Worm (Caenorhabditis elegans) whole organism, L2 larva: Measurements from ENCODE around the gene mam-6.
A peak's percentile ranks its signal among the peaks of the same experiment; 100 is the strongest.

Experiments
- C34F6.9 ChIP-seq: fragments of 150-350 bp; optimal IDR thresholded peaks from 2 replicates; lab custom pipeline; 2014; ENCODE audit warnings: missing biosample characterization, missing genetic modification characterization
- R02D3.7 ChIP-seq: fragments of 150-350 bp; optimal IDR thresholded peaks from 2 replicates; lab custom pipeline; 2014; ENCODE audit warnings: missing biosample characterization, missing genetic modification characterization
- Y55F3AM.14 ChIP-seq: fragments of 200-800 bp; sonication (Bioruptor generic); optimal IDR thresholded peaks from 2 replicates; lab custom pipeline; 2018; ENCODE audit warnings: mild to moderate bottlenecking, missing genetic modification characterization, missing compliant biosample characterization
- alr-1 ChIP-seq: fragments of 150-350 bp; optimal IDR thresholded peaks from 2 replicates; lab custom pipeline; 2014; ENCODE audit warnings: missing biosample characterization, missing genetic modification characterization
- blmp-1 ChIP-seq: sonication (generic microtip); optimal IDR thresholded peaks from 2 replicates; lab custom pipeline; 2017; ENCODE audit warnings: missing genetic modification characterization, mild to moderate bottlenecking, missing compliant biosample characterization, antibody characterized with exemption, moderate library complexity; ENCODE audit not compliant: insufficient read depth
- ceh-82 ChIP-seq: fragments of 150-350 bp; optimal IDR thresholded peaks from 2 replicates; lab custom pipeline; 2014; ENCODE audit warnings: missing biosample characterization, missing genetic modification characterization
- crh-2 ChIP-seq: sonication (generic microtip); optimal IDR thresholded peaks from 2 replicates; lab custom pipeline; 2017; ENCODE audit warnings: missing biosample characterization, missing genetic modification characterization
- dmd-4 ChIP-seq: sonication (generic microtip); optimal IDR thresholded peaks from 2 replicates; lab custom pipeline; 2017; ENCODE audit warnings: missing biosample characterization, missing genetic modification characterization
- elt-3 ChIP-seq: sonication (generic microtip); optimal IDR thresholded peaks from 2 replicates; lab custom pipeline; 2017; ENCODE audit warnings: missing biosample characterization, missing genetic modification characterization
- fos-1 ChIP-seq: fragments of 150-350 bp; optimal IDR thresholded peaks from 2 replicates; lab custom pipeline; 2014; ENCODE audit warnings: missing biosample characterization, missing genetic modification characterization
- gmeb-1 ChIP-seq: fragments of 150-350 bp; optimal IDR thresholded peaks from 2 replicates; lab custom pipeline; 2014; ENCODE audit warnings: missing biosample characterization, missing genetic modification characterization
- lin-11 ChIP-seq: fragments of 150-350 bp; sonication (generic microtip); optimal IDR thresholded peaks from 2 replicates; lab custom pipeline; 2014; ENCODE audit warnings: missing biosample characterization, missing genetic modification characterization, inconsistent platforms, mixed read lengths
- lin-13 ChIP-seq: fragments of 150-350 bp; optimal IDR thresholded peaks from 2 replicates; lab custom pipeline; 2014; ENCODE audit warnings: missing biosample characterization, missing genetic modification reagents, missing genetic modification characterization
- mab-5 ChIP-seq: fragments of 150-350 bp; optimal IDR thresholded peaks from 2 replicates; lab custom pipeline; 2014; ENCODE audit warnings: missing biosample characterization, missing genetic modification characterization
- mdl-1 ChIP-seq, 2 experiments: fragments of 150-350 bp in 1 of 2; sonication (generic microtip) in 1 of 2; optimal IDR thresholded peaks; 2 replicates each; lab custom pipeline; 2017; ENCODE audit warnings: missing biosample characterization in 2 of 2, missing genetic modification characterization in 2 of 2
- nhr-10 ChIP-seq: sonication (generic microtip); optimal IDR thresholded peaks from 2 replicates; lab custom pipeline; 2017; ENCODE audit warnings: missing biosample characterization, missing genetic modification characterization
- nhr-23 ChIP-seq: fragments of 150-350 bp; optimal IDR thresholded peaks from 2 replicates; lab custom pipeline; 2014; ENCODE audit warnings: missing biosample characterization, missing genetic modification reagents, missing genetic modification characterization
- nhr-237 ChIP-seq: fragments of 150-350 bp; optimal IDR thresholded peaks from 2 replicates; lab custom pipeline; 2014; ENCODE audit warnings: missing biosample characterization, missing genetic modification characterization
- nhr-6 ChIP-seq: fragments of 150-350 bp; optimal IDR thresholded peaks from 2 replicates; lab custom pipeline; 2014; ENCODE audit warnings: missing biosample characterization, missing genetic modification characterization
- nhr-77 ChIP-seq: fragments of 150-350 bp; optimal IDR thresholded peaks from 2 replicates; lab custom pipeline; 2014; ENCODE audit warnings: missing biosample characterization, missing genetic modification characterization
- peb-1 ChIP-seq: fragments of 150-350 bp; optimal IDR thresholded peaks from 2 replicates; lab custom pipeline; 2014; ENCODE audit warnings: missing biosample characterization, missing genetic modification characterization
- sem-4 ChIP-seq: fragments of 150-350 bp; optimal IDR thresholded peaks from 2 replicates; lab custom pipeline; 2014; ENCODE audit warnings: missing biosample characterization, missing genetic modification reagents, missing genetic modification characterization
- skn-1 ChIP-seq: sonication (generic microtip); optimal IDR thresholded peaks from 2 replicates; lab custom pipeline; 2017; ENCODE audit warnings: missing biosample characterization, missing genetic modification characterization
- sma-3 ChIP-seq: sonication (generic microtip); optimal IDR thresholded peaks from 2 replicates; lab custom pipeline; 2016; ENCODE audit warnings: missing genetic modification reagents, missing genetic modification characterization, missing compliant biosample characterization
- sma-9 ChIP-seq, 2 experiments: fragments of 150-350 bp in 1 of 2; sonication (generic microtip) in 1 of 2; optimal IDR thresholded peaks; 2 replicates each; lab custom pipeline; 2014 to 2016; ENCODE audit warnings: missing genetic modification characterization in 2 of 2, mild to moderate bottlenecking in 1 of 2, missing biosample characterization in 1 of 2, missing compliant biosample characterization in 1 of 2, missing genetic modification reagents in 1 of 2, moderate library complexity in 1 of 2
- snpc-4 ChIP-seq: fragments of 150-350 bp; optimal IDR thresholded peaks from 2 replicates; lab custom pipeline; 2014; ENCODE audit warnings: missing biosample characterization, missing genetic modification characterization
- unc-55 ChIP-seq: fragments of 150-350 bp; sonication (generic microtip); optimal IDR thresholded peaks from 3 replicates; lab custom pipeline; 2014; ENCODE audit warnings: missing biosample characterization, missing genetic modification reagents, missing genetic modification characterization
- unc-62 ChIP-seq: fragments of 150-350 bp; optimal IDR thresholded peaks from 2 replicates; lab custom pipeline; 2014; ENCODE audit warnings: missing biosample characterization, missing genetic modification reagents, missing genetic modification characterization
- zag-1 ChIP-seq: fragments of 150-350 bp; optimal IDR thresholded peaks from 2 replicates; lab custom pipeline; 2014; ENCODE audit warnings: missing biosample characterization, missing genetic modification characterization
- ztf-1 ChIP-seq: fragments of 200-800 bp; sonication (Bioruptor generic); conservative IDR thresholded peaks from 2 replicates; pipeline ENCODE4 v1.3.6; 2022; ENCODE audit warnings: missing genetic modification characterization, missing compliant biosample characterization
- ztf-11 ChIP-seq: sonication (generic microtip); optimal IDR thresholded peaks from 2 replicates; lab custom pipeline; 2017; ENCODE audit warnings: missing biosample characterization, missing genetic modification characterization

mam-6 gene

DNA sequence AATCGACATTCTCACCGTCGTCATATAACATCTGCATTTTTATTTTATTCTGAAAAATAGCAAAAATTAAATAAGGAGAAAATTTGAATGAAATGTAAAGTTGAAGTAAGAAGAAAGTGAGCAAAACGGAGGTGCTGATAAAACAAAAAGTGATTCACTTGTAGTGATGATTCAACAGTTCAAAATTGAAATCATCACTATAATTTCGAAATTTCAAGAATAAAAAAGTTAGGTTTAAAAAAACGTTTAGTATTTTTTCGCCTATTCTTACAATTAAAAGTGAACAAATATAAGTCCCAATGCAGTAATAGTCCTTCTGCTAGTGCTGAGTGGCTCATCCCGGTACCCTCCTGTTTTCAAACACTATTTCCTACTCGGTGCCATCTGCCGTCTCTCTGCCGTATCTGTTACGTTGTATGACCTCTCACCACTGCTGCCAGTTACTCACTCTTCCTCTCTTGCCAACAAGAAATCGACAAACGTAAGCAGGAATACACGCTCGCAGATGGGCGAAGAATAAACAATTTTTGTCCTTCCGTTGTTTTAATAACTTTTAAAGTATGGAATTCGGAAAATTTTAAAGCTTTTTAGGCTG lies 31.3 kb upstream of the mam-6 start, which contains the start of gene dhhc-1 (continued):
- TF ChIP-seq mdl-1 (tag; optimal IDR thresholded peaks at IDR 0.05; lab: Kevin White, UChicago) (no peak), dmd-4 (tag; lab: Kevin White, UChicago) (no peak)

DNA sequence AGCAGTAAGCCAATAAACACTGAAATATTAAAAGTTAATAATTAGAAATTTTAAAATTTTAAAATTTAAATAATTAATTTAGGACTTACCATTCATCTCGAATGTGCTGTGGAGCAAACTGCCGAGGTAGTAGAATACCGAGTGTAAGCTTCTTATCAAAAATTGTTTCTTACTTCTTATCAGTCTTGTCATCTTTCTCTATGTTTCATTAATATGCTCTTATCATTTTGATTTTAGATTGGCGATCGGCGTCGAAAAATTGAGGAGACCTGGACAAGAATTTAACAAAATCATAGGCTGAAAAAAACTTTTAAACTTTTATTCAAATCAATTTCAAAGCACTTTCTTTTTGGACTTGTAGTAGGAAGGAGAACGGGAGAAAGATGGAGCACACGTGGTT lies 28.6 kb upstream of the mam-6 start, which contains the start of gene F09B12.3:
F09B12.3 (minus strand) TSS at position 192 of the 400 bp plus-strand sequence.
- TF ChIP-seq fos-1 (tag; lab: Kevin White, UChicago) (peak; percentile 92), nhr-6 (tag; lab: Kevin White, UChicago) (no peak), dmd-4 (tag; lab: Kevin White, UChicago) (no peak), Y55F3AM.14 (GFP tag; lab: Kevin White, UChicago) (no peak), zag-1 (tag; lab: Kevin White, UChicago) (no peak), gmeb-1 (tag; lab: Kevin White, UChicago) (peak; percentile 32), nhr-77 (tag; lab: Kevin White, UChicago) (no peak), unc-62 (GFP tag; lab: Kevin White, UChicago) (no peak), sma-3 (GFP tag; lab: Kevin White, UChicago) (no peak), R02D3.7 (tag; lab: Kevin White, UChicago) (no peak), ztf-11 (tag; lab: Kevin White, UChicago) (no peak), peb-1 (no peak), lin-13 (no peak), sem-4 (no peak), sma-9 (GFP tag; optimal IDR thresholded peaks at IDR 0.05; lab: Kevin White, UChicago) (peak; percentile 12), sma-9 (tag; optimal IDR thresholded peaks at IDR 0.05; lab: Kevin White, UChicago) (no peak), crh-2 (tag; lab: Kevin White, UChicago) (peak; percentile 29)

DNA sequence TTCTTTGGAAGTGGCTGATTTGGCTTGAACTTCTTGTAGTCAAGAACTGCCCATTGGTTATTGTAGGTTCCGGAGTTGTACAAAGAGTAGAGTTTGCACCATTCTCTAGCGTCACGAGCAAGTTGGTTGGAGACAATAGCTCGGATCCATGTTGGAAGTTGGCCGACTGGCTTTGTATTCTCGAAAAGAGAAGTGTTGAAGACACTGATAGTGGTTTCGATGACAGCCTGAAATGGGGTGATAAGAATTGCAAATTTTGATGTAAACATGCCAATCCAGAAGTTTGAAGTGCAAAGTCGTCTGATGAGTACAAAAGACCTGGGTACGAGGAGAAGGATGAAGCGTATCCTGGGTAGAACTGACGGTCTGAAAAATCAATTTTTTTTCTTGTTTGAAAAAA lies 27.1 kb upstream of the mam-6 start:
- no peak for TF ChIP-seq alr-1
- TF ChIP-seq fos-1 (tag; lab: Kevin White, UChicago): peak; percentile 30
- no peak for TF ChIP-seq nhr-237 (tag; lab: Kevin White, UChicago)

DNA sequence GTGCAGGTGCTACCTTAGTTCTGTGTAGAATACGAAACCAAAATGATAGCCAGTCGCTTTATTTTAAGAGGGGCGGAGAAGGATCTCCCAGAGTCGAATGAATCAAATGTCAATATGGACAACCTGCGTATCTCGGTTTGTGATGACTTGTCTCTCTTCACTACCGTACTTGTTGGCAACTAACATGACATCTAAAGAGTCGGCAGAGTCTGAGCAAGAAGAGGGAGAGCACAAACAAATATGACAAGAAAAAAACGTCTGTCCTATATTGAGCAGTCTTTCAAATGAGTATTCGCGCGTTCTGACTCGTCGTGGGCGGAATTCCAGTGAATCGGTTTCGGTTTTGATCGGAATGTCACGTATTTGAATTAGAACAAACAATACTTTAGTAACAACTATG lies 25.8 kb upstream of the mam-6 start, which contains the start of gene F09B12.7:
F09B12.7 (minus strand) TSS at position 101 of the 400 bp plus-strand sequence.
- no peak for TF ChIP-seq nhr-10
- TF ChIP-seq sma-9 (GFP tag; optimal IDR thresholded peaks at IDR 0.05; lab: Kevin White, UChicago): no peak
- no peak for TF ChIP-seq sma-9 (tag; optimal IDR thresholded peaks at IDR 0.05; lab: Kevin White, UChicago)
- TF ChIP-seq blmp-1: no peak
- TF ChIP-seq elt-3 (tag; lab: Kevin White, UChicago): no peak
- TF ChIP-seq mab-5 (tag; lab: Kevin White, UChicago): no peak
- TF ChIP-seq unc-62 (GFP tag; lab: Kevin White, UChicago): no peak
- no peak for TF ChIP-seq crh-2 (tag; lab: Kevin White, UChicago)
- no peak for TF ChIP-seq ceh-82 (tag; lab: Kevin White, UChicago)
- TF ChIP-seq C34F6.9 (tag; lab: Kevin White, UChicago): no peak
- no peak for TF ChIP-seq lin-11
- TF ChIP-seq mdl-1 (tag; optimal IDR thresholded peaks at IDR 0.05; lab: Kevin White, UChicago): no peak
- TF ChIP-seq lin-13: no peak
- no peak for TF ChIP-seq unc-55 (GFP tag; lab: Kevin White, UChicago)
- TF ChIP-seq ztf-1 (GFP tag; lab: Robert Waterston, UW): no peak
- TF ChIP-seq R02D3.7 (tag; lab: Kevin White, UChicago): no peak
- no peak for TF ChIP-seq fos-1 (tag; lab: Kevin White, UChicago)
- TF ChIP-seq skn-1 (tag; lab: Kevin White, UChicago): no peak

DNA sequence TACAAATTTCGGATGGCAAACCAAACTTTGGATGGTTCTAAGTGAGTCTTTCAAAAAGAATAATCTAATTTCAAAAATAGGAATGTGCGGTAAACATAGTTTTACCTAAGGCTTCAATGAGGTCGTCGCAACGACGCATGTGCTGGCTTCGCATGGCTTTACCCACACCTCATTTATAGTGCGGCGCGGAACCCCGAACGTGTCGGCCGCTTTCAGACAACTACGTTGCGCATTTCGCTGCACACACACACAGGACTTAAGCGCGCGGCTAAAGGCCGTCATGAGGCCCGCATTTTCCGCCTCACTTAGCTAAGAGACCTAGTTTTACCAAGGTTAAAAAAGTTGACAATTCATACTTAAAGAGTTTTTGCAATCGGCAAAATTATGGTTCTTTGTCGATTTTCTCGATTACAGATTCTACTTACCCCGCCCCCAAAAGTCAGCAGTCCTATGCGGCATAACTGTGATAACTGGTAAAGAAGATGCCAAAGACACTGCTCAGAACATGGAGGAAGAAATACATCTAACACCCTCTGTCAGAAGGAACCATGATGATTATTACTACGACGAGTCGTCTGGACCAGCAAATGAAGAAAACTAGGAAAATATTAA lies 23.7 kb upstream of the mam-6 start:
- TF ChIP-seq snpc-4 (tag; lab: Kevin White, UChicago) (peak; percentile 75), elt-3 (tag; lab: Kevin White, UChicago) (no peak)

DNA sequence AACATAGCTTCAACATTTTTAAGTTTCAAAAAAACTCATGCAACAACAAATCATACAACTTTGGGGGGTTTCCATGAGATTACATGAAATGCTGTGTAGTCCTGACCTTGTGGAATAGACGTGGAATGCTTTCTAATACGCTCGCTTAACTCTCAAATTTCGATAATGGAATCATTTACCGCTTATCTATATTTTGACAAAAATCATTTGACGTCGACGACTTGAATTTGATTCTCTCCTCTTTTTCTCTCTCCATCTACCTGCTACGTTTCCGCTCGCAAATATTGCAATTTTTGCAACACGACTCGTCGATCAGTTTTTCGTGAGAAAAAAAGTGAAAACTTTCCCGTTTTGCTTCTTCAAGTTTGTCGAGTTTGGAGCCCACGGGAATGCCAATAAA lies 20.0 kb upstream of the mam-6 start, which contains the start of gene flr-4:
flr-4 (plus strand) TSS at position 275 of the 400 bp plus-strand sequence.
- TF ChIP-seq fos-1 (tag; lab: Kevin White, UChicago): peak; percentile 71
- peak; percentile 16 for TF ChIP-seq sma-9 (GFP tag; optimal IDR thresholded peaks at IDR 0.05; lab: Kevin White, UChicago)
- no peak for TF ChIP-seq sma-9 (tag; optimal IDR thresholded peaks at IDR 0.05; lab: Kevin White, UChicago)
- peak; percentile 8 for TF ChIP-seq crh-2 (tag; lab: Kevin White, UChicago)
- no peak for TF ChIP-seq nhr-23
- TF ChIP-seq blmp-1: no peak
